Worm (Caenorhabditis elegans): ENCODE results near the gene F15G9.5.

DNA sequence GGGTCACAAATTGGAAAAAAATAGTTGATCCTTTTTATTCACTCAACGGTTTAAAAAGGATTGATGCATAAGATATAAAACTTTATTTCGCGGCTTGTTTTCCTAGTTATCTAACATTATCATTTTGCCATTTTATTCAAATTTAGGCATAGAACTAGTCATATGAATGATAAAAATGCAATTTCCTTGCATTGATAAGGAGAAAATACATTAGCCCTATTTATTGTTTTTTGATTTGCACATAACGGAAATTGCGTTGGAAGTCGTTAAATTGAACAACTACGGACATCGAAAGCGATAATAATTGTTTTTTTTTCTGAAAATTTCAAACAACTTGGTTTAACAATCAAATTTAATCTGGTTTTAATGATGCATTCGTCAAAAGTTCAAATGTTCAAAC is 50.4 kb downstream of the F15G9.5 start:
- TF ChIP-seq egl-27 (tag; optimal IDR thresholded peaks at IDR 0.05): no peak
- TF ChIP-seq aly-2 (tag; optimal IDR thresholded peaks at IDR 0.05): no peak
- no peak for TF ChIP-seq nhr-23 (tag; optimal IDR thresholded peaks at IDR 0.05)
- no peak for TF ChIP-seq nhr-12 (tag; optimal IDR thresholded peaks at IDR 0.05)
- no peak for TF ChIP-seq nhr-77 (tag; optimal IDR thresholded peaks at IDR 0.05)
- no peak for TF ChIP-seq nhr-11 (tag; optimal IDR thresholded peaks at IDR 0.05)
- TF ChIP-seq pha-4 (tag; optimal IDR thresholded peaks at IDR 0.05): no peak
